Worm (Caenorhabditis elegans) whole organism, late embryonic: ENCODE data around the gene ZC449.4.

Experiments
- C38D4.7 ChIP-seq: fragments of 200-800 bp; sonication (Bioruptor generic); optimal IDR thresholded peaks from 2 replicates; lab custom pipeline; 2018; ENCODE audit warnings: mild to moderate bottlenecking, missing genetic modification characterization, moderate library complexity, missing compliant biosample characterization
- F13H6.1 ChIP-seq: sonication (generic microtip); optimal IDR thresholded peaks from 2 replicates; lab custom pipeline; 2016; ENCODE audit warnings: missing genetic modification characterization, missing compliant biosample characterization
- K02D7.2 ChIP-seq: sonication (generic microtip); optimal IDR thresholded peaks from 2 replicates; lab custom pipeline; 2017; ENCODE audit warnings: mild to moderate bottlenecking, missing genetic modification characterization, missing compliant biosample characterization
- T23F11.4 ChIP-seq: fragments of 200-800 bp; sonication (Bioruptor generic); optimal IDR thresholded peaks from 2 replicates; lab custom pipeline; 2018; ENCODE audit warnings: mild to moderate bottlenecking, missing genetic modification characterization, missing compliant biosample characterization
- Y22D7AL.16 ChIP-seq: sonication (generic microtip); optimal IDR thresholded peaks from 2 replicates; lab custom pipeline; 2016; ENCODE audit warnings: missing genetic modification characterization, missing compliant biosample characterization
- ahr-1 ChIP-seq: sonication (generic microtip); optimal IDR thresholded peaks from 2 replicates; lab custom pipeline; 2016; ENCODE audit warnings: missing genetic modification characterization, missing compliant biosample characterization
- ama-1 ChIP-seq: fragments of 150-350 bp; optimal IDR thresholded peaks from 2 replicates; lab custom pipeline; 2014
- ceh-14 ChIP-seq: sonication (generic microtip); optimal IDR thresholded peaks from 2 replicates; lab custom pipeline; 2016; ENCODE audit warnings: missing genotype, missing genetic modification characterization, missing compliant biosample characterization
- ceh-19 ChIP-seq: fragments of 200-800 bp; sonication (Bioruptor generic); optimal IDR thresholded peaks from 2 replicates; lab custom pipeline; 2018; ENCODE audit warnings: mild to moderate bottlenecking, missing genetic modification characterization, missing compliant biosample characterization
- ceh-2 ChIP-seq: sonication (generic microtip); optimal IDR thresholded peaks from 2 replicates; lab custom pipeline; 2016; ENCODE audit warnings: missing genotype, missing genetic modification characterization, missing compliant biosample characterization
- ceh-24 ChIP-seq: sonication (generic microtip); optimal IDR thresholded peaks from 2 replicates; lab custom pipeline; 2016; ENCODE audit warnings: mild to moderate bottlenecking, missing genetic modification characterization, missing compliant biosample characterization
- ceh-30 ChIP-seq: fragments of 150-350 bp; optimal IDR thresholded peaks from 2 replicates; lab custom pipeline; 2014; ENCODE audit warnings: missing biosample characterization, missing genetic modification characterization
- ceh-31 ChIP-seq: sonication (generic microtip); optimal IDR thresholded peaks from 2 replicates; lab custom pipeline; 2016; ENCODE audit warnings: missing genetic modification characterization, missing compliant biosample characterization
- ceh-34 ChIP-seq: sonication (generic microtip); optimal IDR thresholded peaks from 2 replicates; lab custom pipeline; 2016; ENCODE audit warnings: mild to moderate bottlenecking, missing genetic modification characterization, missing compliant biosample characterization
- ceh-45 ChIP-seq: fragments of 200-800 bp; sonication (Bioruptor generic); IDR thresholded peaks from 2 replicates; pipeline ENCODE4 v1.3.6; 2022; ENCODE audit warnings: missing genetic modification reagents, missing genetic modification characterization, missing compliant biosample characterization
- ceh-48 ChIP-seq: sonication (generic microtip); optimal IDR thresholded peaks from 2 replicates; lab custom pipeline; 2016; ENCODE audit warnings: missing genetic modification characterization, inconsistent platforms, missing compliant biosample characterization
- ceh-6 ChIP-seq: fragments of 200-800 bp; sonication (Bioruptor generic); optimal IDR thresholded peaks from 2 replicates; lab custom pipeline; 2018; ENCODE audit warnings: mild to moderate bottlenecking, missing genetic modification characterization, missing compliant biosample characterization
- ceh-9 ChIP-seq: sonication (generic microtip); optimal IDR thresholded peaks from 2 replicates; lab custom pipeline; 2016; ENCODE audit warnings: mild to moderate bottlenecking, missing genetic modification characterization, inconsistent platforms, missing compliant biosample characterization
- che-1 ChIP-seq: sonication (generic microtip); optimal IDR thresholded peaks from 2 replicates; lab custom pipeline; 2016; ENCODE audit warnings: mild to moderate bottlenecking, missing genetic modification characterization, missing compliant biosample characterization
- dve-1 ChIP-seq: sonication (generic microtip); optimal IDR thresholded peaks from 2 replicates; lab custom pipeline; 2017; ENCODE audit warnings: antibody characterized with exemption, mild to moderate bottlenecking, missing genetic modification characterization, missing compliant biosample characterization
- elt-2 ChIP-seq: sonication (generic microtip); optimal IDR thresholded peaks from 2 replicates; lab custom pipeline; 2016; ENCODE audit warnings: missing genetic modification reagents, missing genetic modification characterization, missing compliant biosample characterization
- elt-4 ChIP-seq: sonication (generic microtip); optimal IDR thresholded peaks from 2 replicates; lab custom pipeline; 2016; ENCODE audit warnings: missing genetic modification characterization, missing compliant biosample characterization
- ets-4 ChIP-seq: sonication (generic microtip); optimal IDR thresholded peaks from 2 replicates; lab custom pipeline; 2016; ENCODE audit warnings: missing genetic modification characterization, missing compliant biosample characterization
- eyg-1 ChIP-seq: sonication (generic microtip); optimal IDR thresholded peaks from 2 replicates; lab custom pipeline; 2016; ENCODE audit warnings: missing genotype, missing genetic modification characterization, missing compliant biosample characterization
- fkh-10 ChIP-seq: fragments of 150-350 bp; optimal IDR thresholded peaks from 2 replicates; lab custom pipeline; 2014; ENCODE audit warnings: missing biosample characterization, missing genetic modification reagents, missing genetic modification characterization
- fkh-6 ChIP-seq: sonication (generic microtip); optimal IDR thresholded peaks from 2 replicates; lab custom pipeline; 2016; ENCODE audit warnings: missing genetic modification characterization, missing compliant biosample characterization
- gmeb-2 ChIP-seq: sonication (generic microtip); optimal IDR thresholded peaks from 2 replicates; lab custom pipeline; 2016; ENCODE audit warnings: missing genetic modification characterization, inconsistent platforms, missing compliant biosample characterization
- hlh-13 ChIP-seq: fragments of 200-800 bp; sonication (Bioruptor generic); optimal IDR thresholded peaks from 2 replicates; lab custom pipeline; 2018; ENCODE audit warnings: mild to moderate bottlenecking, missing genetic modification characterization, missing compliant biosample characterization
- hlh-15 ChIP-seq: sonication (generic microtip); optimal IDR thresholded peaks from 2 replicates; lab custom pipeline; 2016; ENCODE audit warnings: missing genetic modification characterization, missing compliant biosample characterization
- hlh-30 ChIP-seq: sonication (generic microtip); optimal IDR thresholded peaks from 2 replicates; lab custom pipeline; 2017; ENCODE audit warnings: antibody characterized with exemption, missing genetic modification characterization, missing compliant biosample characterization; ENCODE audit not compliant: insufficient read depth
- hlh-6 ChIP-seq: sonication (generic microtip); optimal IDR thresholded peaks from 2 replicates; lab custom pipeline; 2016; ENCODE audit warnings: missing genotype, missing genetic modification characterization, missing compliant biosample characterization
- hlh-8 ChIP-seq: sonication (generic microtip); optimal IDR thresholded peaks from 2 replicates; lab custom pipeline; 2016; ENCODE audit warnings: missing genotype, missing genetic modification characterization, missing compliant biosample characterization
- madf-2 ChIP-seq: sonication (generic microtip); optimal IDR thresholded peaks from 2 replicates; lab custom pipeline; 2017; ENCODE audit warnings: missing genetic modification characterization, missing compliant biosample characterization
- nfya-1 ChIP-seq: sonication (generic microtip); optimal IDR thresholded peaks from 2 replicates; lab custom pipeline; 2017; ENCODE audit warnings: missing genetic modification characterization, mild to moderate bottlenecking, missing compliant biosample characterization, antibody characterized with exemption, moderate library complexity
- nhr-11 ChIP-seq: fragments of 150-350 bp; optimal IDR thresholded peaks from 2 replicates; lab custom pipeline; 2014; ENCODE audit warnings: missing biosample characterization, missing genetic modification characterization
- nhr-232 ChIP-seq: sonication (generic microtip); optimal IDR thresholded peaks from 2 replicates; lab custom pipeline; 2016; ENCODE audit warnings: missing genetic modification characterization, missing compliant biosample characterization
- npax-4 ChIP-seq: sonication (generic microtip); optimal IDR thresholded peaks from 2 replicates; lab custom pipeline; 2016; ENCODE audit warnings: missing genetic modification characterization, missing compliant biosample characterization
- odd-2 ChIP-seq: sonication (generic microtip); optimal IDR thresholded peaks from 2 replicates; lab custom pipeline; 2017; ENCODE audit warnings: antibody characterized with exemption, mild to moderate bottlenecking, missing genetic modification characterization, missing compliant biosample characterization
- pag-3 ChIP-seq: sonication (generic microtip); optimal IDR thresholded peaks from 2 replicates; lab custom pipeline; 2016; ENCODE audit warnings: missing compliant biosample characterization, missing genetic modification characterization, borderline replicate concordance
- pax-1 ChIP-seq: fragments of 150-350 bp; optimal IDR thresholded peaks from 2 replicates; lab custom pipeline; 2014; ENCODE audit warnings: missing biosample characterization, missing genetic modification characterization
- pha-2 ChIP-seq: sonication (generic microtip); optimal IDR thresholded peaks from 2 replicates; lab custom pipeline; 2017; ENCODE audit warnings: mild to moderate bottlenecking, missing genetic modification characterization, missing compliant biosample characterization
- pha-4 ChIP-seq: fragments of 150-350 bp; optimal IDR thresholded peaks from 2 replicates; lab custom pipeline; 2018; ENCODE audit warnings: missing biosample characterization, missing genetic modification reagents, missing genetic modification characterization
- pqm-1 ChIP-seq: sonication (generic microtip); optimal IDR thresholded peaks from 2 replicates; lab custom pipeline; 2016; ENCODE audit warnings: missing genetic modification characterization, missing compliant biosample characterization
- pros-1 ChIP-seq: fragments of 150-350 bp; optimal IDR thresholded peaks from 2 replicates; lab custom pipeline; 2014; ENCODE audit warnings: missing biosample characterization, missing genetic modification reagents, missing genetic modification characterization
- ref-2 ChIP-seq: sonication (generic microtip); optimal IDR thresholded peaks from 2 replicates; lab custom pipeline; 2016; ENCODE audit warnings: missing genetic modification characterization, missing compliant biosample characterization
- rnt-1 ChIP-seq: sonication (generic microtip); optimal IDR thresholded peaks from 2 replicates; lab custom pipeline; 2016; ENCODE audit warnings: missing genetic modification characterization, missing compliant biosample characterization
- sdc-2 ChIP-seq: sonication (generic microtip); optimal IDR thresholded peaks from 2 replicates; lab custom pipeline; 2016; ENCODE audit warnings: missing genotype, missing genetic modification characterization, missing compliant biosample characterization
- sox-4 ChIP-seq: sonication (generic microtip); optimal IDR thresholded peaks from 2 replicates; lab custom pipeline; 2017; ENCODE audit warnings: mild to moderate bottlenecking, missing genetic modification characterization, inconsistent platforms, missing compliant biosample characterization
- tbx-2 ChIP-seq: sonication (generic microtip); optimal IDR thresholded peaks from 2 replicates; lab custom pipeline; 2016; ENCODE audit warnings: missing genetic modification characterization, missing compliant biosample characterization
- tbx-7 ChIP-seq: sonication (generic microtip); optimal IDR thresholded peaks from 2 replicates; lab custom pipeline; 2016; ENCODE audit warnings: missing genotype, missing genetic modification characterization, missing compliant biosample characterization
- ttx-3 ChIP-seq: sonication (generic microtip); optimal IDR thresholded peaks from 2 replicates; lab custom pipeline; 2016; ENCODE audit warnings: missing genetic modification reagents, missing genetic modification characterization, missing compliant biosample characterization
- unc-42 ChIP-seq: sonication (generic microtip); optimal IDR thresholded peaks from 2 replicates; lab custom pipeline; 2016; ENCODE audit warnings: missing genotype, missing genetic modification characterization, missing compliant biosample characterization
- unc-86 ChIP-seq: sonication (generic microtip); optimal IDR thresholded peaks from 2 replicates; lab custom pipeline; 2016; ENCODE audit warnings: missing genetic modification characterization, missing compliant biosample characterization
- zip-5 ChIP-seq: sonication (generic microtip); optimal IDR thresholded peaks from 2 replicates; lab custom pipeline; 2016; ENCODE audit warnings: missing genetic modification characterization, missing compliant biosample characterization
- ztf-16 ChIP-seq: sonication (generic microtip); optimal IDR thresholded peaks from 2 replicates; lab custom pipeline; 2017; ENCODE audit warnings: missing genetic modification characterization, missing compliant biosample characterization

Gene ZC449.4

DNA sequence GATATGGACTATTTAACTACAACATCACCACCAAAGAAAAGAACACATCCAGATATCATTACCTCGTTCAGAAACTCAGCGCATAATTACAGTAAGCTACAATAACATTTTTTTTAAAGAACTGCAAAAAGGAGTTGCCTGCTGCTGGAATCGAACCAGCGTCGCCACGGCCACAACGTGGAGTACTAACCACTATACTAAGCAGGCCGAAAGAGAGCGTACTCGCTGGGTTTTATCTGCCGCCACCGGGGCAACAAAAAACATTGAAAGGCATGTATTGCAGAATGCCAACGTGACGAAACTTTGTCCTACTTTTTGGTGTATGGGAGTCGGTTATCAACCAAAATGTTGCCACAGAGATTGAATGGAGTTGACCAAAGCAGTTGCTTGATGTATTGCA is 11.1 kb downstream of the ZC449.4 start:
- TF ChIP-seq T23F11.4 = peak; percentile 12
- no peak for TF ChIP-seq odd-2 (tag; lab: Kevin White, UChicago)
- TF ChIP-seq che-1 (tag; lab: Kevin White, UChicago) = peak; percentile 65
- TF ChIP-seq ceh-14 (tag; lab: Kevin White, UChicago) = no peak
- TF ChIP-seq pha-2 (tag; lab: Kevin White, UChicago) = peak; percentile 52
- no peak for TF ChIP-seq pros-1
- no peak for TF ChIP-seq pax-1 (tag; lab: Kevin White, UChicago)
- TF ChIP-seq dve-1 (tag; lab: Kevin White, UChicago) = peak; percentile 27
- TF ChIP-seq ama-1 (lab: Kevin White, UChicago) = no peak
- TF ChIP-seq unc-42 = no peak
- TF ChIP-seq Y22D7AL.16 (tag; lab: Kevin White, UChicago) = peak; percentile 44
- peak; percentile 30 for TF ChIP-seq ceh-19 (GFP tag; lab: Kevin White, UChicago)
- peak; percentile 21 for TF ChIP-seq ztf-16
- peak; percentile 16 for TF ChIP-seq ttx-3
- TF ChIP-seq eyg-1 (tag; lab: Kevin White, UChicago) = no peak
- TF ChIP-seq hlh-30 (tag; lab: Kevin White, UChicago) = no peak
- peak; percentile 40 for TF ChIP-seq hlh-15 (tag; lab: Kevin White, UChicago)
- TF ChIP-seq ceh-30 (tag; lab: Kevin White, UChicago) = no peak
- no peak for TF ChIP-seq ceh-9 (tag; lab: Kevin White, UChicago)
- peak; percentile 13 for TF ChIP-seq ceh-2 (tag; lab: Kevin White, UChicago)
- TF ChIP-seq ets-4 (tag; lab: Kevin White, UChicago) = no peak
- TF ChIP-seq ceh-48 = no peak
- no peak for TF ChIP-seq nhr-11
- TF ChIP-seq hlh-8 (tag; lab: Kevin White, UChicago) = no peak
- TF ChIP-seq pag-3 (tag; lab: Kevin White, UChicago) = no peak
- TF ChIP-seq elt-4 = no peak
- no peak for TF ChIP-seq tbx-7 (tag; lab: Kevin White, UChicago)
- TF ChIP-seq sox-4 (tag; lab: Kevin White, UChicago) = peak; percentile 49
- TF ChIP-seq unc-86 (tag; lab: Kevin White, UChicago) = no peak
- TF ChIP-seq pqm-1 = no peak
- TF ChIP-seq hlh-6 = peak; percentile 41
- peak; percentile 6 for TF ChIP-seq ceh-34 (tag; lab: Kevin White, UChicago)
- TF ChIP-seq ceh-6 (GFP tag; lab: Kevin White, UChicago) = peak; percentile 60
- TF ChIP-seq rnt-1 (tag; lab: Kevin White, UChicago) = no peak
- 0 out of 2 replicates have a peak, but pooled peaks have one; percentile 13 for TF ChIP-seq ceh-45 (GFP tag; lab: Robert Waterston, UW)
- TF ChIP-seq ceh-24 (tag; lab: Kevin White, UChicago) = peak; percentile 7
- peak; percentile 3 for TF ChIP-seq ceh-31 (tag; lab: Kevin White, UChicago)
- TF ChIP-seq gmeb-2 (tag; lab: Kevin White, UChicago) = peak; percentile 27
- no peak for TF ChIP-seq fkh-10 (GFP tag; lab: Kevin White, UChicago)
- no peak for TF ChIP-seq K02D7.2 (tag; lab: Kevin White, UChicago)
- peak; percentile 45 for TF ChIP-seq tbx-2 (tag; lab: Kevin White, UChicago)
- TF ChIP-seq zip-5 (tag; lab: Kevin White, UChicago) = no peak
- TF ChIP-seq ahr-1 (tag; lab: Kevin White, UChicago) = no peak
- peak; percentile 53 for TF ChIP-seq C38D4.7
- TF ChIP-seq nhr-232 = peak; percentile 61
- TF ChIP-seq ref-2 (tag; lab: Kevin White, UChicago) = peak; percentile 36
- TF ChIP-seq pha-4 (tag; lab: Kevin White, UChicago) = no peak
- TF ChIP-seq npax-4 (tag; lab: Kevin White, UChicago) = no peak
- no peak for TF ChIP-seq nfya-1 (tag; lab: Kevin White, UChicago)
- TF ChIP-seq sdc-2 = peak; percentile 55
- peak; percentile 30 for TF ChIP-seq elt-2 (tag; lab: Kevin White, UChicago)
- peak; percentile 4 for TF ChIP-seq fkh-6 (tag; lab: Kevin White, UChicago)
- TF ChIP-seq hlh-13 (GFP tag; lab: Kevin White, UChicago) = peak; percentile 15
- peak; percentile 10 for TF ChIP-seq madf-2 (tag; lab: Kevin White, UChicago)
- TF ChIP-seq F13H6.1 = no peak
